Fruit fly (Drosophila melanogaster) whole organism, embryonic: Measurements from ENCODE around the gene Sf3b6.

Source experiments
- Ada2b ChIP-seq: fragments of 200-800 bp; sonication (Bioruptor generic); IDR thresholded peaks from 2 replicates; pipeline ENCODE4 v1.3.6; 2022; ENCODE audit warnings: missing biosample characterization, missing genetic modification characterization
- B-H2 ChIP-seq: fragments of 200-800 bp; sonication (Bioruptor generic); optimal IDR thresholded peaks from 2 replicates; lab custom pipeline; 2018; ENCODE audit warnings: missing biosample characterization, mild to moderate bottlenecking, missing genetic modification characterization
- BEAF-32 ChIP-seq: fragments of 200-800 bp; sonication (Bioruptor generic); optimal IDR thresholded peaks from 3 replicates; lab custom pipeline; 2017; ENCODE audit warnings: missing biosample characterization, missing genetic modification characterization, mild to moderate bottlenecking, moderate library complexity, missing genetic modification reagents
- CG10274 ChIP-seq: fragments of 200-800 bp; sonication (Bioruptor generic); optimal IDR thresholded peaks from 3 replicates; lab custom pipeline; 2017; ENCODE audit warnings: missing biosample characterization, mild to moderate bottlenecking, missing genetic modification characterization
- CG11504 ChIP-seq: fragments of 200-800 bp; sonication (Bioruptor generic); optimal IDR thresholded peaks from 3 replicates; lab custom pipeline; 2019; ENCODE audit warnings: missing biosample characterization, mild to moderate bottlenecking, missing genetic modification characterization, moderate library complexity
- CG15073 ChIP-seq: fragments of 200-800 bp; sonication (Bioruptor generic); optimal IDR thresholded peaks from 2 replicates; lab custom pipeline; 2016; ENCODE audit warnings: missing biosample characterization, missing genetic modification characterization
- CG16813 ChIP-seq: fragments of 200-800 bp; sonication (Bioruptor generic); IDR thresholded peaks from 3 replicates; pipeline ENCODE4 v1.3.6; 2022; ENCODE audit warnings: missing biosample characterization, missing genetic modification characterization; ENCODE audit not compliant: partially characterized antibody
- CG17612 ChIP-seq: fragments of 200-800 bp; sonication (Bioruptor generic); IDR thresholded peaks from 2 replicates; pipeline ENCODE4 v1.3.6; 2022; ENCODE audit warnings: missing biosample characterization, missing genetic modification characterization
- CG17829 ChIP-seq: fragments of 200-800 bp; optimal IDR thresholded peaks from 2 replicates; lab custom pipeline; 2019; ENCODE audit warnings: missing biosample characterization, mild to moderate bottlenecking, missing genetic modification characterization, moderate library complexity
- CG1832 ChIP-seq: fragments of 200-800 bp; sonication (Bioruptor generic); optimal IDR thresholded peaks from 2 replicates; lab custom pipeline; 2017; ENCODE audit warnings: missing biosample characterization, mild to moderate bottlenecking, missing genetic modification characterization, inconsistent platforms
- CG2875 ChIP-seq: fragments of 200-800 bp; sonication (Bioruptor generic); optimal IDR thresholded peaks from 2 replicates; lab custom pipeline; 2017; ENCODE audit warnings: missing biosample characterization, mild to moderate bottlenecking, missing genetic modification characterization, missing genetic modification reagents
- CG31224 ChIP-seq: fragments of 200-800 bp; sonication (Bioruptor generic); IDR thresholded peaks from 2 replicates; pipeline ENCODE4 v1.3.6; 2022; ENCODE audit warnings: missing biosample characterization, missing genetic modification characterization
- CG32532 ChIP-seq: fragments of 200-800 bp; sonication (Bioruptor generic); IDR thresholded peaks from 2 replicates; pipeline ENCODE4 v1.3.6; 2022; ENCODE audit warnings: missing biosample characterization, missing genetic modification characterization
- CG4328 ChIP-seq: fragments of 200-800 bp; sonication (Bioruptor generic); optimal IDR thresholded peaks from 3 replicates; lab custom pipeline; 2017; ENCODE audit warnings: missing biosample characterization, missing genetic modification reagents, missing genetic modification characterization
- CG4360 ChIP-seq: fragments of 200-800 bp; sonication (Bioruptor generic); IDR thresholded peaks from 2 replicates; pipeline ENCODE4 v1.3.6; 2022; ENCODE audit warnings: missing biosample characterization, missing genetic modification characterization
- CG4404 ChIP-seq: fragments of 200-800 bp; sonication (Bioruptor generic); IDR thresholded peaks from 2 replicates; pipeline ENCODE4 v1.3.6; 2022; ENCODE audit warnings: missing biosample characterization, missing genetic modification characterization
- CG4424 ChIP-seq: fragments of 200-800 bp; sonication (Bioruptor generic); optimal IDR thresholded peaks from 3 replicates; lab custom pipeline; 2016; ENCODE audit warnings: missing biosample characterization, missing genetic modification characterization
- CG6765 ChIP-seq: fragments of 200-800 bp; sonication (Bioruptor generic); optimal IDR thresholded peaks from 3 replicates; lab custom pipeline; 2017; ENCODE audit warnings: missing biosample characterization, mild to moderate bottlenecking, missing genetic modification characterization
- CG7271 ChIP-seq: fragments of 200-800 bp; sonication (Bioruptor generic); optimal IDR thresholded peaks from 2 replicates; lab custom pipeline; 2018; ENCODE audit warnings: missing biosample characterization, mild to moderate bottlenecking, missing genetic modification characterization, moderate library complexity
- CG8089 ChIP-seq: fragments of 200-800 bp; sonication (Bioruptor generic); optimal IDR thresholded peaks from 3 replicates; lab custom pipeline; 2016; ENCODE audit warnings: missing biosample characterization, missing genetic modification characterization
- CG8281 ChIP-seq: fragments of 200-800 bp; sonication (Bioruptor generic); optimal IDR thresholded peaks from 2 replicates; lab custom pipeline; 2018; ENCODE audit warnings: missing biosample characterization, mild to moderate bottlenecking, missing genetic modification characterization, moderate library complexity
- CG9932 ChIP-seq: fragments of 200-800 bp; sonication (Bioruptor generic); IDR thresholded peaks from 2 replicates; pipeline ENCODE4 v1.3.6; 2022; ENCODE audit warnings: missing biosample characterization, missing genetic modification characterization
- Dll ChIP-seq: fragments of 200-800 bp; sonication (Bioruptor generic); IDR thresholded peaks from 4 replicates; pipeline ENCODE4 v1.3.6; 2022; ENCODE audit warnings: missing biosample characterization, missing genetic modification characterization; ENCODE audit not compliant: partially characterized antibody
- Doc3 ChIP-seq: fragments of 200-800 bp; sonication (Bioruptor generic); IDR thresholded peaks from 3 replicates; pipeline ENCODE4 v1.3.6; 2022; ENCODE audit warnings: missing biosample characterization, missing genetic modification characterization; ENCODE audit not compliant: partially characterized antibody
- Gug ChIP-seq: fragments of 200-800 bp; sonication (Bioruptor generic); IDR thresholded peaks from 4 replicates; pipeline ENCODE4 v1.3.6; 2022; ENCODE audit warnings: missing biosample characterization, missing genetic modification characterization
- H2.0 ChIP-seq: fragments of 200-800 bp; sonication (Bioruptor generic); IDR thresholded peaks from 2 replicates; pipeline ENCODE4 v1.3.6; 2022; ENCODE audit warnings: missing biosample characterization, missing genetic modification characterization
- HmgD ChIP-seq: fragments of 200-800 bp; sonication (Bioruptor generic); optimal IDR thresholded peaks from 3 replicates; lab custom pipeline; 2016; ENCODE audit warnings: missing biosample characterization, missing genetic modification characterization
- MBD-R2 ChIP-seq: fragments of 200-800 bp; sonication (Bioruptor generic); IDR thresholded peaks from 2 replicates; pipeline ENCODE4 v1.3.6; 2022; ENCODE audit warnings: missing biosample characterization, missing genetic modification characterization
- Mad ChIP-seq: fragments of 200-800 bp; sonication (Bioruptor generic); optimal IDR thresholded peaks from 2 replicates; lab custom pipeline; 2016; ENCODE audit warnings: missing biosample characterization, missing genetic modification characterization
- NFAT ChIP-seq: fragments of 200-800 bp; sonication (Bioruptor generic); IDR thresholded peaks from 2 replicates; pipeline ENCODE4 v1.3.6; 2022; ENCODE audit warnings: missing biosample characterization, missing genetic modification characterization
- Oaz ChIP-seq: fragments of 200-800 bp; sonication (Bioruptor generic); IDR thresholded peaks from 2 replicates; pipeline ENCODE4 v1.3.6; 2022; ENCODE audit warnings: missing biosample characterization, missing genetic modification characterization
- TFAM ChIP-seq: fragments of 200-800 bp; sonication (Bioruptor generic); optimal IDR thresholded peaks from 2 replicates; lab custom pipeline; 2017; ENCODE audit warnings: missing biosample characterization, missing genetic modification characterization, inconsistent platforms
- Taf1 ChIP-seq: fragments of 200-800 bp; sonication (Bioruptor generic); IDR thresholded peaks from 2 replicates; pipeline ENCODE4 v1.3.6; 2022; ENCODE audit warnings: missing biosample characterization, missing genetic modification characterization
- Trl ChIP-seq, 3 experiments: fragments of >200 bp in 2 of 3; fragments of 200-800 bp in 1 of 3; sonication (Bioruptor generic) in 1 of 3; optimal IDR thresholded peaks; 2 replicates in 1 of 3; 3 replicates in 2 of 3; lab custom pipeline; 2016 to 2017; ENCODE audit warnings: missing biosample characterization in 1 of 3, missing genetic modification characterization in 1 of 3
- croc ChIP-seq: fragments of 200-800 bp; sonication (Bioruptor generic); conservative IDR thresholded peaks from 3 replicates; pipeline ENCODE4 v1.3.6; 2022; ENCODE audit warnings: missing biosample characterization, missing genetic modification characterization
- dm ChIP-seq: fragments of 200-800 bp; sonication (Bioruptor generic); optimal IDR thresholded peaks from 3 replicates; lab custom pipeline; 2016; ENCODE audit warnings: missing biosample characterization, missing genetic modification characterization
- ems ChIP-seq: fragments of 200-800 bp; sonication (Bioruptor generic); optimal IDR thresholded peaks from 3 replicates; lab custom pipeline; 2016; ENCODE audit warnings: missing biosample characterization, missing genetic modification characterization
- fru ChIP-seq: fragments of >200 bp; optimal IDR thresholded peaks from 2 replicates; lab custom pipeline; 2017
- her ChIP-seq: fragments of 200-800 bp; sonication (Bioruptor generic); optimal IDR thresholded peaks from 2 replicates; lab custom pipeline; 2016; ENCODE audit warnings: missing biosample characterization, missing genetic modification characterization
- inv ChIP-seq: fragments of 200-800 bp; sonication (Bioruptor generic); IDR thresholded peaks from 2 replicates; pipeline ENCODE4 v1.3.6; 2022; ENCODE audit warnings: missing biosample characterization, missing genetic modification characterization; ENCODE audit not compliant: partially characterized antibody
- mld ChIP-seq: fragments of 200-800 bp; sonication (Bioruptor generic); IDR thresholded peaks from 3 replicates; pipeline ENCODE4 v1.3.6; 2022; ENCODE audit warnings: missing biosample characterization, missing genetic modification characterization; ENCODE audit not compliant: partially characterized antibody
- nom ChIP-seq: fragments of 200-800 bp; sonication (Bioruptor generic); optimal IDR thresholded peaks from 2 replicates; lab custom pipeline; 2017; ENCODE audit warnings: missing biosample characterization, missing genetic modification characterization, mild to moderate bottlenecking, moderate library complexity, missing genetic modification reagents
- pzg ChIP-seq: fragments of 200-800 bp; sonication (Bioruptor generic); optimal IDR thresholded peaks from 3 replicates; lab custom pipeline; 2018; ENCODE audit warnings: missing biosample characterization, mild to moderate bottlenecking, missing genetic modification characterization, moderate library complexity
- ranshi ChIP-seq: fragments of 200-800 bp; sonication (Bioruptor generic); IDR thresholded peaks from 2 replicates; pipeline ENCODE4 v1.3.6; 2022; ENCODE audit warnings: missing biosample characterization, missing genetic modification characterization
- repo ChIP-seq: fragments of 200-800 bp; sonication (Bioruptor generic); optimal IDR thresholded peaks from 2 replicates; lab custom pipeline; 2016; ENCODE audit warnings: missing biosample characterization, missing genetic modification characterization
- sc ChIP-seq, 3 experiments: fragments of >200 bp in 2 of 3; fragments of 200-800 bp in 1 of 3; sonication (Bioruptor generic) in 1 of 3; optimal IDR thresholded peaks; 2 replicates in 2 of 3; 3 replicates in 1 of 3; lab custom pipeline; 2017; ENCODE audit warnings: mild to moderate bottlenecking in 1 of 3, missing biosample characterization in 1 of 3, missing genetic modification characterization in 1 of 3, missing genetic modification reagents in 1 of 3
- sd ChIP-seq: fragments of 200-800 bp; sonication (Bioruptor generic); optimal IDR thresholded peaks from 3 replicates; lab custom pipeline; 2018; ENCODE audit warnings: missing biosample characterization, mild to moderate bottlenecking, missing genetic modification characterization, moderate library complexity
- trem ChIP-seq: fragments of 200-800 bp; optimal IDR thresholded peaks from 3 replicates; lab custom pipeline; 2019; ENCODE audit warnings: missing biosample characterization, mild to moderate bottlenecking, missing genetic modification characterization, moderate library complexity
- usp ChIP-seq: fragments of >200 bp; optimal IDR thresholded peaks from 2 replicates; lab custom pipeline; 2017; ENCODE audit warnings: missing biosample characterization, missing genetic modification characterization

The Sf3b6 gene

DNA sequence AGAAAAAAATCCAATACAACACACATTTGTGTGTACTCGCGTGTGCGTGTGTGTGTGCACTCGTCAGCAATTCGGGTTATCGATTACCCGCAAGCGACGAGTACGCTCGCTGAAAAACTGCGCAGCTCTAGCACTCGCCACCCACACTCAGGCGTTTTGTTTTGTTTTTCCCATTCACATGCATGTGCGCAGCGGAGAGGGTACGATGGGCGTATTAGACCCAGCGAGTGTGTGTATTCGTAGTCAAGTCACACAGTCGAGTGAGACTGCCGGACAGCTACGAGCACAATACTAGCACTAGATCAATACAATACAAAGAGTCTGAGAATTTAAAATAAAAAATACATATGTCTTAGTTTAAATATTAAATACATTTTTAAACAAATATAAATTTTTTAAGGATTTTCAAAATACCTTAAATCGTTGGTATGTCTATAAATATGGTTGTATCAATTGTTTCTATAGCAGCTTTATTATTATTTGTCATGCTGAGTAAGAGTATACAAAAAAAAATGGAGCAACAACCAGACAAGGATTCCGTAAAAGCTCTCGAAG, 8.0 kb downstream of the Sf3b6 start, which contains the start of the genes D19B and CG43293 (continued):
- TF ChIP-seq Dll (GFP tag; lab: Robert Waterston, UW) (peak; percentile 65; the same call in 2 of the 4 replicates), NFAT (GFP tag; lab: Robert Waterston, UW) (peak; percentile 96), CG11504 (tag; lab: Kevin White, UChicago) (peak; percentile 87), H2.0 (GFP tag; lab: Robert Waterston, UW) (peak; percentile 93), ranshi (GFP tag; lab: Robert Waterston, UW) (peak; percentile 90), usp (GFP tag; lab: Kevin White, UChicago) (no peak), Doc3 (GFP tag; lab: Robert Waterston, UW) (no peak), Mad (peak; percentile 87), CG8089 (GFP tag; lab: Kevin White, UChicago) (peak; percentile 66), CG32532 (GFP tag; lab: Robert Waterston, UW) (peak; percentile 97), BEAF-32 (peak; percentile 43), CG9932 (peak; percentile 95), CG4328 (GFP tag; lab: Kevin White, UChicago) (peak; percentile 76), CG4360 (GFP tag; lab: Robert Waterston, UW) (peak; percentile 58; the same call in 1 of the 2 replicates), Trl (optimal IDR thresholded peaks at IDR 0.05; lab: Kevin White, UChicago) (no peak), Trl (GFP tag; optimal IDR thresholded peaks at IDR 0.05; lab: Kevin White, UChicago) (peak; percentile 87), nom (peak; percentile 80), CG17612 (GFP tag; lab: Robert Waterston, UW) (peak; percentile 66), her (GFP tag; lab: Kevin White, UChicago) (peak; percentile 88), Taf1 (peak; percentile 82), CG15073 (peak; percentile 54), CG1832 (GFP tag; lab: Kevin White, UChicago) (no peak), ems (GFP tag; lab: Kevin White, UChicago) (peak; percentile 89), CG2875 (peak; percentile 72), CG16813 (peak; percentile 50; the same call in 2 of the 3 replicates), pzg (GFP tag; lab: Kevin White, UChicago) (peak; percentile 81), CG10274 (peak; percentile 80), CG4424 (GFP tag; lab: Kevin White, UChicago) (peak; percentile 88), CG4404 (peak; percentile 73), MBD-R2 (GFP tag; lab: Robert Waterston, UW) (peak; percentile 98), CG31224 (peak; percentile 76), mld (GFP tag; lab: Robert Waterston, UW) (no peak), HmgD (peak; percentile 85), fru (lab: Kevin White, UChicago) (peak; percentile 68), Gug (GFP tag; lab: Robert Waterston, UW) (peak; percentile 97), sd (tag; lab: Kevin White, UChicago) (peak; percentile 75), CG6765 (GFP tag; lab: Kevin White, UChicago) (peak; percentile 81), trem (tag; lab: Kevin White, UChicago) (peak; percentile 72), CG8281 (tag; lab: Kevin White, UChicago) (peak; percentile 61), CG17829 (tag; lab: Kevin White, UChicago) (peak; percentile 89), Oaz (GFP tag; lab: Robert Waterston, UW) (peak; percentile 66), Ada2b (GFP tag; lab: Robert Waterston, UW) (peak; percentile 90), croc (GFP tag; lab: Robert Waterston, UW) (peak; percentile 61; the same call in 2 of the 3 replicates), repo (peak; percentile 79), inv (0 out of 2 replicates have a peak, but pooled peaks have one; percentile 14), TFAM (GFP tag; lab: Kevin White, UChicago) (peak; percentile 47), CG7271 (no peak), B-H2 (GFP tag; lab: Kevin White, UChicago) (peak; percentile 87), sc (optimal IDR thresholded peaks at IDR 0.05; lab: Kevin White, UChicago) (no peak), sc (GFP tag; optimal IDR thresholded peaks at IDR 0.05; lab: Kevin White, UChicago) (peak; percentile 65), dm (GFP tag; lab: Kevin White, UChicago) (peak; percentile 91)
